Fruit fly (Drosophila melanogaster): ENCODE data around the gene CG8478.
A peak's percentile ranks its signal among the peaks of the same experiment; 100 is the strongest.

Gene CG8478

DNA sequence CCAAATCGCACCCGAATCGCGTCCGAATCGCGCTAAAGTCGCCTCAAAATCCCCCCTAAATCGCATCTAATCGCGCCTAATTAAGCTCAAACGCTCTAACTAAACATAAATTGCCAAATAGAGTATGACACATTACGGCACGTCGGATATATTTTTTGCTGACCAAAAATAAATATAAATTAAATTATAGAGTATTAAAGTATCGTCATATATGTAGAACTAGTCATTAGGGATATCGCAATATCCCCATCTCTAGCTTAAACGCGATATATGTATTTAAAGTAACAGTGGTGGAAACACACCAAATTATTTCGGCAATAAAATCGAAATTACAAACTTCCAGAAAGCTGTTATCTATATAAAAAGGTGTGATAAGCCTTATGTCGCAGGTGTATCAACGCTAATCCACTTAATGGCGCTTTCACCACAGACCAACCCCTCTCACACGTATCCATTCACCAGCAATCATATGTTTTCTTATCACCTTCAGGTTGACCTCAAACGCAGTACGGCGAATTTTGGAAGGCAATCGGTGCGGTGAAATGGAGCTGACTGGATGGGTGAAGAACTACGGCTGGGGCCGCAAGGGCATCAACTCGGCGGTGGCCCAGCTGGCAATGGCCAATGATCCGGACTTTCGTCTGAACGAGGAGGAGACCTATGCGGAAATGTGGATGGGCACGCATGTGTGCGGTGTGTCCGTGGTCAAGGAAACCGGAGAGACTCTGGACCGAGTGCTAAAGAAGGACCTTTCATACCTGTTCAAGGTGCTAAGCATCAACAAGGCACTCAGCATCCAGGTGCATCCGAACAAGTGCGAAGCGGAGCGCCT lies 3.9 kb upstream of the CG8478 start, which contains the start of gene Mpi (continued):
- TF ChIP-seq Med (GFP tag) (peak; percentile 75), CG34376 (GFP tag; optimal IDR thresholded peaks at IDR 0.05) (peak; percentile 56), peb (GFP tag; IDR thresholded peaks at IDR 0.05) (no peak), CG9727 (GFP tag; optimal IDR thresholded peaks at IDR 0.05) (peak; percentile 32), CG6854 (GFP tag; optimal IDR thresholded peaks at IDR 0.05) (peak; percentile 8), CG2120 (GFP tag; optimal IDR thresholded peaks at IDR 0.05) (peak; percentile 55), CG3726 (GFP tag; IDR thresholded peaks at IDR 0.05) (no peak), Hr3 (GFP tag; optimal IDR thresholded peaks at IDR 0.05) (peak; percentile 23), sna (GFP tag; IDR thresholded peaks at IDR 0.05; ENCODE audit: partially characterized antibody) (0 out of 2 replicates have a peak, but pooled peaks have one; percentile 50), Dbx (GFP tag; IDR thresholded peaks at IDR 0.05) (0 out of 3 replicates have a peak, but pooled peaks have one; percentile 3), slbo (GFP tag; IDR thresholded peaks at IDR 0.05) (peak; percentile 19; the same call in 1 of the 2 replicates), wek (GFP tag; optimal IDR thresholded peaks at IDR 0.05) (peak; percentile 12), Max (GFP tag; optimal IDR thresholded peaks at IDR 0.05) (peak; percentile 70), pzg (GFP tag; optimal IDR thresholded peaks at IDR 0.05) (peak; percentile 54), CG12391 (tag; optimal IDR thresholded peaks at IDR 0.05) (peak; percentile 50), CG2678 (tag; optimal IDR thresholded peaks at IDR 0.05) (no peak), CG32772 (GFP tag; IDR thresholded peaks at IDR 0.05) (no peak), CG34422 (GFP tag; IDR thresholded peaks at IDR 0.05) (0 out of 3 replicates have a peak, but pooled peaks have one; percentile 30), gfzf (GFP tag; optimal IDR thresholded peaks at IDR 0.05) (peak; percentile 39), CG7357 (GFP tag; IDR thresholded peaks at IDR 0.05) (peak; percentile 89), Stat92E (GFP tag; optimal IDR thresholded peaks at IDR 0.05) (peak in 1 of 3 experiments; percentile 49), Hsf (GFP tag; optimal IDR thresholded peaks at IDR 0.05) (peak; percentile 13), E2f2 (GFP tag; IDR thresholded peaks at IDR 0.05) (peak; percentile 46; the same call in 1 of the 2 replicates), CG1602 (GFP tag; optimal IDR thresholded peaks at IDR 0.05) (peak; percentile 1), stwl (tag; optimal IDR thresholded peaks at IDR 0.05) (peak; percentile 41), CG11504 (tag; optimal IDR thresholded peaks at IDR 0.05) (no peak), CG3281 (GFP tag; optimal IDR thresholded peaks at IDR 0.05) (peak; percentile 33), CG14710 (tag; optimal IDR thresholded peaks at IDR 0.05) (peak; percentile 40), H15 (GFP tag; IDR thresholded peaks at IDR 0.05) (no peak), hbn (GFP tag; IDR thresholded peaks at IDR 0.05; ENCODE audit: partially characterized antibody) (peak; percentile 43; the same call in 1 of the 2 replicates), CG12155 (GFP tag; optimal IDR thresholded peaks at IDR 0.05) (no peak), so (GFP tag; IDR thresholded peaks at IDR 0.05) (0 out of 3 replicates have a peak, but pooled peaks have one; percentile 30), CG13424 (tag; optimal IDR thresholded peaks at IDR 0.05) (peak; percentile 49), dmrt11E (tag; optimal IDR thresholded peaks at IDR 0.05) (peak; percentile 49), CG8359 (GFP tag; optimal IDR thresholded peaks at IDR 0.05; ENCODE audit: borderline replicate concordance) (peak; percentile 100), salm (tag; optimal IDR thresholded peaks at IDR 0.05) (peak; percentile 41), ftz-f1 (GFP tag; optimal IDR thresholded peaks at IDR 0.05) (peak; percentile 71), CG12071 (GFP tag; optimal IDR thresholded peaks at IDR 0.05) (no peak), Sry-δ (GFP tag; optimal IDR thresholded peaks at IDR 0.05) (peak; percentile 77), knrl (GFP tag; IDR thresholded peaks at IDR 0.05; ENCODE audit: partially characterized antibody) (peak; percentile 49; the same call in 2 of the 3 replicates), pan (optimal IDR thresholded peaks at IDR 0.05) (no peak), pan (GFP tag; optimal IDR thresholded peaks at IDR 0.05 in 1 of 2, IDR thresholded peaks at IDR 0.05 in 1 of 2) (peak in 1 of 2 experiments; percentile 28), zen (tag; optimal IDR thresholded peaks at IDR 0.05) (peak; percentile 78), Fer1 (GFP tag; optimal IDR thresholded peaks at IDR 0.05) (peak; percentile 43), ci (GFP tag; IDR thresholded peaks at IDR 0.05) (peak; percentile 43; the same call in 2 of the 3 replicates), Dp (GFP tag; optimal IDR thresholded peaks at IDR 0.05) (peak; percentile 18), lab (GFP tag; optimal IDR thresholded peaks at IDR 0.05) (no peak)

Measured in whole organism, embryonic.